Worm (Caenorhabditis elegans) whole organism, L1 larva: ENCODE data around the gene drap-1.

Experiments
- C04F5.9 ChIP-seq: sonication (generic microtip); optimal IDR thresholded peaks from 2 replicates; lab custom pipeline; 2016; ENCODE audit warnings: missing genetic modification characterization, missing compliant biosample characterization
- C16A3.4 ChIP-seq: fragments of 150-350 bp; optimal IDR thresholded peaks from 2 replicates; lab custom pipeline; 2014; ENCODE audit warnings: missing biosample characterization, missing genetic modification characterization
- F16B12.6 ChIP-seq: fragments of 150-350 bp; optimal IDR thresholded peaks from 2 replicates; lab custom pipeline; 2014; ENCODE audit warnings: missing biosample characterization, missing genetic modification characterization
- aha-1 ChIP-seq: fragments of 150-350 bp; optimal IDR thresholded peaks from 2 replicates; lab custom pipeline; 2014; ENCODE audit warnings: missing biosample characterization, missing genetic modification characterization
- aly-2 ChIP-seq: fragments of 150-350 bp; optimal IDR thresholded peaks from 2 replicates; lab custom pipeline; 2014; ENCODE audit warnings: missing biosample characterization, missing genetic modification characterization
- ceh-8 ChIP-seq: fragments of 200-800 bp; sonication (Bioruptor generic); optimal IDR thresholded peaks from 2 replicates; lab custom pipeline; 2018; ENCODE audit warnings: mild to moderate bottlenecking, missing genetic modification characterization, moderate library complexity, missing compliant biosample characterization
- efl-1 ChIP-seq, 4 experiments: fragments of 150-350 bp; optimal IDR thresholded peaks in 3 of 4; peaks in 1 of 4; 1 replicate in 1 of 4; 2 replicates in 3 of 4; lab custom pipeline; 2014; ENCODE audit warnings: missing biosample characterization in 2 of 4, missing genetic modification characterization in 2 of 4, missing genetic modification reagents in 2 of 4
- efl-3 ChIP-seq: fragments of 200-800 bp; sonication (Bioruptor generic); optimal IDR thresholded peaks from 2 replicates; lab custom pipeline; 2018; ENCODE audit warnings: mild to moderate bottlenecking, missing genetic modification characterization, missing compliant biosample characterization
- egl-13 ChIP-seq: sonication (generic microtip); optimal IDR thresholded peaks from 2 replicates; lab custom pipeline; 2016; ENCODE audit warnings: missing genotype, missing genetic modification reagents, missing genetic modification characterization, missing compliant biosample characterization
- egl-27 ChIP-seq, 2 experiments: fragments of 150-350 bp in 1 of 2; sonication (generic microtip); optimal IDR thresholded peaks; 3 replicates each; lab custom pipeline; 2017 to 2018; ENCODE audit warnings: missing biosample characterization in 2 of 2, missing genetic modification characterization in 2 of 2, missing genetic modification reagents in 2 of 2
- elt-2 ChIP-seq: sonication (generic microtip); optimal IDR thresholded peaks from 2 replicates; lab custom pipeline; 2016; ENCODE audit warnings: missing genetic modification characterization, mild to moderate bottlenecking, inconsistent platforms, missing compliant biosample characterization, missing genetic modification reagents
- elt-3 ChIP-seq, 6 experiments: fragments of 150-350 bp in 1 of 6; sonication (generic microtip); optimal IDR thresholded peaks; 2 replicates each; lab custom pipeline; 2017 to 2018; ENCODE audit warnings: missing biosample characterization in 6 of 6, missing genetic modification characterization in 6 of 6, inconsistent platforms in 1 of 6
- fkh-4 ChIP-seq: sonication (generic microtip); optimal IDR thresholded peaks from 2 replicates; lab custom pipeline; 2016; ENCODE audit warnings: missing compliant biosample characterization, missing genetic modification characterization, borderline replicate concordance
- fkh-8 ChIP-seq: sonication (generic microtip); optimal IDR thresholded peaks from 2 replicates; lab custom pipeline; 2016; ENCODE audit warnings: mild to moderate bottlenecking, missing genetic modification characterization, missing compliant biosample characterization
- fos-1 ChIP-seq: fragments of 150-350 bp; optimal IDR thresholded peaks from 2 replicates; lab custom pipeline; 2014; ENCODE audit warnings: missing biosample characterization, missing genetic modification characterization
- hlh-17 ChIP-seq: fragments of 200-800 bp; sonication (Bioruptor generic); optimal IDR thresholded peaks from 2 replicates; lab custom pipeline; 2018; ENCODE audit warnings: missing genetic modification characterization, mild to moderate bottlenecking, missing compliant biosample characterization, moderate library complexity, borderline replicate concordance
- hlh-4 ChIP-seq: sonication (generic microtip); optimal IDR thresholded peaks from 2 replicates; lab custom pipeline; 2016; ENCODE audit warnings: mild to moderate bottlenecking, missing genetic modification characterization, missing compliant biosample characterization
- irx-1 ChIP-seq: sonication (generic microtip); optimal IDR thresholded peaks from 2 replicates; lab custom pipeline; 2016; ENCODE audit warnings: missing genetic modification characterization, missing compliant biosample characterization
- isw-1 ChIP-seq: fragments of 200-800 bp; sonication (Bioruptor generic); IDR thresholded peaks from 2 replicates; pipeline ENCODE4 v1.3.6; 2022; ENCODE audit warnings: missing genetic modification characterization, missing compliant biosample characterization
- jun-1 ChIP-seq: fragments of 150-350 bp; optimal IDR thresholded peaks from 2 replicates; lab custom pipeline; 2014; ENCODE audit warnings: missing biosample characterization, missing genetic modification reagents, missing genetic modification characterization
- lin-13 ChIP-seq: fragments of 150-350 bp; optimal IDR thresholded peaks from 2 replicates; lab custom pipeline; 2014; ENCODE audit warnings: missing biosample characterization, missing genetic modification reagents, missing genetic modification characterization
- lin-35 ChIP-seq, 2 experiments: fragments of 150-350 bp; optimal IDR thresholded peaks; 2 replicates each; lab custom pipeline; 2014; ENCODE audit warnings: missing biosample characterization in 2 of 2, missing genetic modification characterization in 2 of 2, missing genetic modification reagents in 2 of 2
- lin-39 ChIP-seq: fragments of 150-350 bp; optimal IDR thresholded peaks from 2 replicates; lab custom pipeline; 2014; ENCODE audit warnings: missing biosample characterization, missing genetic modification reagents, missing genetic modification characterization
- lsy-2 ChIP-seq, 2 experiments: fragments of 150-350 bp; optimal IDR thresholded peaks; 2 replicates each; lab custom pipeline; 2014; ENCODE audit warnings: missing biosample characterization in 2 of 2, missing genetic modification characterization in 2 of 2
- mdl-1 ChIP-seq, 2 experiments: fragments of 150-350 bp; optimal IDR thresholded peaks; 2 replicates each; lab custom pipeline; 2014 to 2017; ENCODE audit warnings: missing biosample characterization in 2 of 2, missing genetic modification characterization in 2 of 2, inconsistent platforms in 1 of 2
- mef-2 ChIP-seq: fragments of 150-350 bp; optimal IDR thresholded peaks from 2 replicates; lab custom pipeline; 2014; ENCODE audit warnings: missing biosample characterization, missing genetic modification characterization
- nhr-20 ChIP-seq: sonication (generic microtip); optimal IDR thresholded peaks from 2 replicates; lab custom pipeline; 2016; ENCODE audit warnings: mild to moderate bottlenecking, missing genetic modification characterization, missing compliant biosample characterization
- nhr-28 ChIP-seq: fragments of 150-350 bp; optimal IDR thresholded peaks from 2 replicates; lab custom pipeline; 2014; ENCODE audit warnings: missing biosample characterization, missing genetic modification characterization
- nhr-47 ChIP-seq: sonication (generic microtip); optimal IDR thresholded peaks from 2 replicates; lab custom pipeline; 2016; ENCODE audit warnings: mild to moderate bottlenecking, missing genetic modification characterization, moderate library complexity, missing compliant biosample characterization
- nhr-71 ChIP-seq: sonication (generic microtip); optimal IDR thresholded peaks from 2 replicates; lab custom pipeline; 2016; ENCODE audit warnings: mild to moderate bottlenecking, missing genetic modification characterization, moderate library complexity, missing compliant biosample characterization
- nhr-77 ChIP-seq: fragments of 150-350 bp; optimal IDR thresholded peaks from 2 replicates; lab custom pipeline; 2014; ENCODE audit warnings: missing biosample characterization, missing genetic modification characterization
- nhr-85 ChIP-seq: sonication (generic microtip); peaks from one replicate; lab custom pipeline; 2016; ENCODE audit warnings: missing genetic modification characterization, inconsistent platforms, missing compliant biosample characterization
- pag-3 ChIP-seq: sonication (generic microtip); optimal IDR thresholded peaks from 2 replicates; lab custom pipeline; 2017; ENCODE audit warnings: missing genetic modification characterization, mild to moderate bottlenecking, missing compliant biosample characterization, antibody characterized with exemption, borderline replicate concordance; ENCODE audit not compliant: insufficient read depth
- pax-3 ChIP-seq: fragments of 200-800 bp; sonication (Bioruptor generic); optimal IDR thresholded peaks from 2 replicates; lab custom pipeline; 2018; ENCODE audit warnings: mild to moderate bottlenecking, missing genetic modification characterization, moderate library complexity, missing compliant biosample characterization
- rnt-1 ChIP-seq: sonication (generic microtip); optimal IDR thresholded peaks from 2 replicates; lab custom pipeline; 2016; ENCODE audit warnings: mild to moderate bottlenecking, missing genetic modification characterization, moderate library complexity, missing compliant biosample characterization
- sptf-1 ChIP-seq: fragments of 150-350 bp; optimal IDR thresholded peaks from 2 replicates; lab custom pipeline; 2014; ENCODE audit warnings: missing biosample characterization, missing genetic modification characterization
- swsn-7 ChIP-seq: sonication (generic microtip); optimal IDR thresholded peaks from 2 replicates; lab custom pipeline; 2016; ENCODE audit warnings: missing genetic modification characterization, missing compliant biosample characterization
- tlp-1 ChIP-seq: fragments of 150-350 bp; optimal IDR thresholded peaks from 2 replicates; lab custom pipeline; 2014; ENCODE audit warnings: missing biosample characterization, missing genetic modification characterization
- unc-30 ChIP-seq: sonication (generic microtip); optimal IDR thresholded peaks from 2 replicates; lab custom pipeline; 2017; ENCODE audit warnings: missing biosample characterization, missing genetic modification characterization
- ztf-11 ChIP-seq, 2 experiments: sonication (generic microtip); optimal IDR thresholded peaks; 2 replicates each; lab custom pipeline; 2016 to 2017; ENCODE audit warnings: missing genetic modification characterization in 2 of 2, missing biosample characterization in 1 of 2, missing compliant biosample characterization in 1 of 2

drap-1 gene

DNA sequence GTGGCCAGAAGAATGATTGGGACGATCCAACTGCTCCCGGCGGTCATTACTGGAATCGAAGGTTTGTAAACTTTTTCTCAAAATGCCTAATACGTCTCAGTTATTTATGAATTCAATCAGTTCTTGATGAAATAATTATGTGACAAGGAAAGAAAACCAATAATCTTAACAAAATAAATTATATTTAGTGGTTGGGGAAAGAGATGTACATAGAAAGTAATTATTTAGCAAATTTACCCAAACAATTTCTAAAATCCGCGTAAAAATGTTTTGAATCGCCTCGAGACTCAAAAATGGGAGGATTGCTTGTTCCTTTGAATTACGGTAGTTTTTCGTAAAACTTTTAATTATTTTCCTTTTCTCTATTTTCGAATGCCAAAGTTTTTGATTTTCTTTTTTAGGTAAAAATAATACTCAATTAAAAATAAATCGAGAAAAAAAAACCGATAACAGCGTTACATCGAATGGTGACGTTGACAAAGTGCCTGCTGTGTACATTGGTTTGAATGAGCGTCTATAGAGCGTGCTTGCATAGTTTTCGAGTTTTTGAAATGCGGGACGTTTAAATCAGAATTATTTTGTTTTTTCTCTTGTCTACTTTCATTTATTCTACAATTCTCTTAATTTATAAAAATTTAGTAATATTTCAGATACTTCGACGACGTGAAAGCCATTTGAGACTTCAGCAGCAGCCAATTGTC lies at the start of gene drap-1, which contains the start of gene aagr-3 (continued):
- TF ChIP-seq nhr-20 (tag; lab: Kevin White, UChicago) (peak; percentile 48), pax-3 (tag; lab: Kevin White, UChicago) (no peak), lin-13 (GFP tag; lab: Kevin White, UChicago) (peak; percentile 39), ceh-8 (GFP tag; lab: Kevin White, UChicago) (no peak), jun-1 (tag; lab: Kevin White, UChicago) (peak; percentile 3), nhr-71 (peak; percentile 63), aha-1 (tag; lab: Kevin White, UChicago) (no peak), isw-1 (no peak), egl-13 (tag; lab: Kevin White, UChicago) (no peak), nhr-47 (tag; lab: Kevin White, UChicago) (peak; percentile 20), fos-1 (peak; percentile 36), nhr-28 (tag; lab: Kevin White, UChicago) (no peak), egl-27 (tag; optimal IDR thresholded peaks at IDR 0.05; lab: Kevin White, UChicago) (no peak), C16A3.4 (tag; lab: Kevin White, UChicago) (peak; percentile 76), aly-2 (tag; lab: Kevin White, UChicago) (no peak), swsn-7 (tag; lab: Kevin White, UChicago) (peak; percentile 36), lin-39 (tag; lab: Kevin White, UChicago) (no peak), fkh-4 (tag; lab: Kevin White, UChicago) (no peak), hlh-4 (tag; lab: Kevin White, UChicago) (no peak), nhr-77 (tag; lab: Kevin White, UChicago) (peak; percentile 19), pag-3 (tag; lab: Kevin White, UChicago) (no peak), lin-35 (GFP tag; optimal IDR thresholded peaks at IDR 0.05; lab: Kevin White, UChicago) (peak; percentile 79 to 89), ztf-11 (tag; optimal IDR thresholded peaks at IDR 0.05; lab: Kevin White, UChicago) (no peak), efl-3 (no peak), F16B12.6 (no peak), rnt-1 (peak; percentile 12), hlh-17 (GFP tag; lab: Kevin White, UChicago) (no peak), elt-2 (tag; lab: Kevin White, UChicago) (peak; percentile 11), unc-30 (tag; lab: Kevin White, UChicago) (no peak), elt-3 (tag; optimal IDR thresholded peaks at IDR 0.05; lab: Kevin White, UChicago) (peak in 1 of 6 experiments; percentile 65), nhr-85 (tag; lab: Kevin White, UChicago) (peak; percentile 52)

DNA sequence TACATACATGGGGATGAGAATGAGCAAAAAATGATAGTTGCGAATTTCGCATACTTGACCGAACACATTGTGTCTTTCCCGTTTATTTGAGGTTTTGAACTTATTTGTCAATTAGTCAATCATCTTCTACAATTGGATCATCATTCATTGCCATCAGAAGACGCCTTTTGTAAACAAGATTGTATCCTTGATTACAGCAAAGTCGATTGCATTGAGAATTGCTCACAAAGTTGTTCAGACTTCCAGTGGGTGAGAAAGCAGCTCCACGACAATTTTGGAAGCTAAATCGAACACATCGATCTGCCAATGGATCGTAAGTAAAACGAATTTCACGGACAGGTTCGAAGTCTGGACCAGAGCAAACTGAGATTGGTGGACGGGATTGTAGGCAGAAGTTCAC lies 49.6 kb upstream of the drap-1 start:
- TF ChIP-seq efl-1 (optimal IDR thresholded peaks at IDR 0.05; lab: Kevin White, UChicago) (no peak), efl-1 (GFP tag; optimal IDR thresholded peaks at IDR 0.05 in 1 of 2; lab: Kevin White, UChicago) (peak in 1 of 2 experiments; percentile 38), sptf-1 (tag; lab: Kevin White, UChicago) (no peak)
- TF ChIP-seq, all 84 proteins: peak for 1

DNA sequence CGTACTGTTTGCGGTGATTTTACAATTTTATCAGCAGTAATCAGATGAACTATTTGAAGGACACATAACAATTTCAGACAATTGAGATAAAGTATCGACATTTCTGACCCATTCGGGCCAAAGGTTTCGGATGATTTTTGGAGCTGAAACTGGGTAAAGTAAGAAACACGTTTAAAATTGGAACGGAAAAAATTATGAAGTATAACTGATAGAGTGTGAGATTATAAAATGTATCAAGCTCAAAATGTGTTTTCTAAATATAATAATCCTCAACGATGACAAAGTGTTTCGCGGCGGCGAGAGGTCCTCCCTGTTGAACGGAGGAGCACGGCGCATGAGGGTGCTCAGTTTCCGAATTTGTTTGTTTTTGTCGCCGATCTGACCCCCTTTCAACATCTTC lies 44.3 kb upstream of the drap-1 start, which contains the start of gene ZK287.4:
TSS of gene ZK287.4 (minus strand) at position 101 of the 400 bp plus-strand sequence.
- TF ChIP-seq aha-1 (tag; lab: Kevin White, UChicago) (no peak), fos-1 (no peak), mef-2 (tag; lab: Kevin White, UChicago) (no peak), tlp-1 (tag; lab: Kevin White, UChicago) (no peak), irx-1 (tag; lab: Kevin White, UChicago) (no peak), nhr-20 (tag; lab: Kevin White, UChicago) (no peak), C04F5.9 (tag; lab: Kevin White, UChicago) (no peak), egl-27 (tag; optimal IDR thresholded peaks at IDR 0.05; lab: Kevin White, UChicago) (no peak), fkh-8 (tag; lab: Kevin White, UChicago) (no peak), mdl-1 (tag; optimal IDR thresholded peaks at IDR 0.05; lab: Kevin White, UChicago) (no peak), efl-1 (optimal IDR thresholded peaks at IDR 0.05; lab: Kevin White, UChicago) (no peak), efl-1 (GFP tag; optimal IDR thresholded peaks at IDR 0.05 in 1 of 2; lab: Kevin White, UChicago) (no peak), lsy-2 (tag; optimal IDR thresholded peaks at IDR 0.05; lab: Kevin White, UChicago) (no peak), ceh-8 (GFP tag; lab: Kevin White, UChicago) (no peak)
